Fruit fly (Drosophila melanogaster) S2 (cell line): ENCODE data around the gene CG31431.

Experiments used
- CG8478 ChIP-seq: fragments of >200 bp; optimal IDR thresholded peaks from 2 replicates; lab custom pipeline; 2018
- CTCF ChIP-seq, 2 experiments: fragments of >200 bp; optimal IDR thresholded peaks; 2 replicates each; lab custom pipeline; 2018

DNA sequence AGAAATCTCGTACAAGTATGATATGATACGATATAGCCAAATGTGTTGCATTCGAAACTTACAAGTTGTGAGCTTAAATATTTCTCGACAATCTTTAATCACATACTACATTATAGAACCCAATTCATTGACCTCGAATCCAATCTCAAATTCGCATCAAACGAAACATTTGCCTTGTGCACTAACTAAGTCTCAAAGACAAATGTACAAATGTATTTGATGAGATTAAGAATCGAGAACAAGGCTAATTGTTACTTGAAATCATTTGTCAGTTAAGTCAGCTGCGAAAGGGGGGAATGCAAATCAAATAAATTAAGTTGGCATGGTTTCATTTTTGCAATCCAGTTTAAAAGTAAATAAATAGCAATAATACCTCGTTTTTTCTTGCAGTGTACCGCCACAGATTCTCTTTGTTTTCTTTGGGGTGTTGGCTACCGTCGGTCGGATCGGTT lies 31.9 kb upstream of the CG31431 start:
- TF ChIP-seq CG8478 (no peak), CTCF (optimal IDR thresholded peaks at IDR 0.05; lab: Kevin White, UChicago) (no peak)
